Worm (Caenorhabditis elegans) whole organism, L4 larva: ENCODE measurements around the gene Y38E10A.8.

ENCODE experiments used
- R02D3.7 ChIP-seq: fragments of 150-350 bp; sonication (generic microtip); optimal IDR thresholded peaks from 3 replicates; lab custom pipeline; 2014; ENCODE audit warnings: missing biosample characterization, missing genetic modification characterization
- ama-1 ChIP-seq: fragments of 150-350 bp; optimal IDR thresholded peaks from 2 replicates; lab custom pipeline; 2014; ENCODE audit warnings: inconsistent platforms, mixed read lengths
- ceh-82 ChIP-seq: sonication (generic microtip); optimal IDR thresholded peaks from 2 replicates; lab custom pipeline; 2017; ENCODE audit warnings: missing biosample characterization, missing genetic modification characterization
- egl-27 ChIP-seq: sonication (generic microtip); optimal IDR thresholded peaks from 3 replicates; lab custom pipeline; 2017; ENCODE audit warnings: missing biosample characterization, missing genetic modification reagents, missing genetic modification characterization
- egl-43 ChIP-seq: fragments of 200-800 bp; sonication (Bioruptor generic); IDR thresholded peaks from 2 replicates; pipeline ENCODE4 v1.3.6; 2022; ENCODE audit warnings: missing genetic modification reagents, missing genetic modification characterization, missing compliant biosample characterization
- gei-8 ChIP-seq: fragments of 200-800 bp; sonication (Bioruptor generic); optimal IDR thresholded peaks from 2 replicates; lab custom pipeline; 2018; ENCODE audit warnings: mild to moderate bottlenecking, missing genetic modification characterization, missing compliant biosample characterization
- jun-1 ChIP-seq: fragments of 150-350 bp; optimal IDR thresholded peaks from 2 replicates; lab custom pipeline; 2014; ENCODE audit warnings: missing biosample characterization, missing genetic modification reagents, missing genetic modification characterization
- lin-39 ChIP-seq: fragments of 150-350 bp; optimal IDR thresholded peaks from 2 replicates; lab custom pipeline; 2014; ENCODE audit warnings: missing biosample characterization, missing genetic modification reagents, missing genetic modification characterization
- nhr-77 ChIP-seq: fragments of 150-350 bp; optimal IDR thresholded peaks from 2 replicates; lab custom pipeline; 2014; ENCODE audit warnings: missing biosample characterization, missing genetic modification characterization
- php-3 ChIP-seq: fragments of 200-800 bp; sonication (Bioruptor generic); IDR thresholded peaks from 2 replicates; pipeline ENCODE4 v1.3.6; 2022; ENCODE audit warnings: missing genetic modification reagents, missing genetic modification characterization, missing compliant biosample characterization

DNA sequence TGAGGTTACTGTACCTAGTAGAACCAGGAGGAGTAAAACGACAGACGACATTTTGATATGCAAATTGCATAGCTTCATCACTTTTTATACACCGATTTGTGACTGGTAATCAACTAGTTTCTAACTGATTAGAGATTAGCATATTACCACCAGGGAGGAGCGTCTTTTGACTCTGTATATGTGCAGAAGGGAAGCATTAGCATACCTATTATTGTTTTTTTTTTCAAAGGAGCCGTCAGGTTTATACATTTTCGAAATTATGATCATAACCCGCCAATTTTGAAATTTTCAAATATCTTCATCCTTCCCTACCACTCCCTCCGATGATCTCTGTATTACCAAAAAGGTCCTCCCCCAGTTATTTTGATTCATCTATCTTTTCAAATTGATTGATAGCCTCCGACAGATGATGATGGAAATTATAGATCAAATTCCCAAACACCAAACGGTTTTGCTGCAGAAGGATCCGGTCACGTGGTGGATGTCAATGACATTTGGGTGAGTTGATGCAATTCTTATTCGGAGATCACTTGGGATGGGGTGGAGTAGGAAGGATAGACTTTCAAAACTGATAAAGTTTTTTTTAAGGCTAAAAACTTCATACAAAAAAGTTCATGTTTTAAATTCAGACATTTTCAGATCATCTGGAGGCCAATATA lies 15.0 kb downstream of the Y38E10A.8 start, which contains the start of gene nspe-8:
- TF ChIP-seq ceh-82 (no peak), lin-39 (tag; lab: Kevin White, UChicago) (no peak), egl-27 (tag; lab: Kevin White, UChicago) (no peak), jun-1 (tag; lab: Kevin White, UChicago) (no peak), R02D3.7 (tag; lab: Kevin White, UChicago) (no peak), nhr-77 (tag; lab: Kevin White, UChicago) (no peak), gei-8 (no peak), egl-43 (no peak), php-3 (no peak), ama-1 (lab: Kevin White, UChicago) (no peak)
